Worm (Caenorhabditis elegans): ENCODE measurements around the gene tut-1.

tut-1 gene

ce11 chrIV:102848-103247 lies 18.7 kb downstream of the tut-1 start:
- TF ChIP-seq pes-1 (GFP tag; IDR thresholded peaks at IDR 0.05) (no peak), F13C5.2 (tag; optimal IDR thresholded peaks at IDR 0.05) (no peak), tra-4 (tag; optimal IDR thresholded peaks at IDR 0.05) (no peak), hmbx-1 (tag; optimal IDR thresholded peaks at IDR 0.05) (no peak), ama-1 (optimal IDR thresholded peaks at IDR 0.05) (no peak), hmg-4 (GFP tag; optimal IDR thresholded peaks at IDR 0.05) (no peak), tbx-11 (GFP tag; IDR thresholded peaks at IDR 0.05) (no peak), B0310.2 (tag; optimal IDR thresholded peaks at IDR 0.05) (no peak), flt-1 (GFP tag; IDR thresholded peaks at IDR 0.05) (no peak), sea-1 (GFP tag; conservative IDR thresholded peaks at IDR 0.05) (no peak), tbx-37 (GFP tag; conservative IDR thresholded peaks at IDR 0.05) (no peak), ceh-13 (GFP tag; optimal IDR thresholded peaks at IDR 0.05) (no peak), scrt-1 (GFP tag; IDR thresholded peaks at IDR 0.05) (no peak), ets-7 (tag; optimal IDR thresholded peaks at IDR 0.05) (no peak), ceh-36 (tag; optimal IDR thresholded peaks at IDR 0.05) (no peak), aly-1 (tag; optimal IDR thresholded peaks at IDR 0.05) (no peak)

ce11 chrIV:97681-98080 lies 23.8 kb downstream of the tut-1 start:
- no peak for TF ChIP-seq B0310.2 (tag; optimal IDR thresholded peaks at IDR 0.05)
- no peak for TF ChIP-seq flt-1 (GFP tag; IDR thresholded peaks at IDR 0.05)
- TF ChIP-seq ets-7 (tag; optimal IDR thresholded peaks at IDR 0.05) = no peak
- TF ChIP-seq hmbx-1 (tag; optimal IDR thresholded peaks at IDR 0.05) = no peak
- no peak for TF ChIP-seq pes-1 (GFP tag; IDR thresholded peaks at IDR 0.05)
- no peak for TF ChIP-seq tbx-37 (GFP tag; conservative IDR thresholded peaks at IDR 0.05)
- no peak for TF ChIP-seq ceh-13 (GFP tag; optimal IDR thresholded peaks at IDR 0.05)
- no peak for TF ChIP-seq ceh-36 (tag; optimal IDR thresholded peaks at IDR 0.05)
- no peak for TF ChIP-seq tbx-11 (GFP tag; IDR thresholded peaks at IDR 0.05)
- TF ChIP-seq ama-1 (optimal IDR thresholded peaks at IDR 0.05) = no peak
- no peak for TF ChIP-seq hmg-4 (GFP tag; optimal IDR thresholded peaks at IDR 0.05)
- TF ChIP-seq scrt-1 (GFP tag; IDR thresholded peaks at IDR 0.05) = no peak
- no peak for TF ChIP-seq sea-1 (GFP tag; conservative IDR thresholded peaks at IDR 0.05)

- TF ChIP-seq flt-1 (GFP tag; IDR thresholded peaks at IDR 0.05) (no peak), ceh-13 (GFP tag; optimal IDR thresholded peaks at IDR 0.05) (no peak), ceh-36 (tag; optimal IDR thresholded peaks at IDR 0.05) (no peak), hmg-4 (GFP tag; optimal IDR thresholded peaks at IDR 0.05) (no peak)
Measured at ce11 chrIV:91680-92079, 29.8 kb downstream of the tut-1 start, which contains the start of gene tpa-1. TSS of gene tpa-1 (plus strand) at chrIV:91980.

- TF ChIP-seq sea-1 (GFP tag; conservative IDR thresholded peaks at IDR 0.05) (no peak), B0310.2 (tag; optimal IDR thresholded peaks at IDR 0.05) (no peak), pes-1 (GFP tag; IDR thresholded peaks at IDR 0.05) (no peak), F13C5.2 (tag; optimal IDR thresholded peaks at IDR 0.05) (no peak), tbx-11 (GFP tag; IDR thresholded peaks at IDR 0.05) (no peak), hmbx-1 (tag; optimal IDR thresholded peaks at IDR 0.05) (no peak), hmg-4 (GFP tag; optimal IDR thresholded peaks at IDR 0.05) (no peak), ets-7 (tag; optimal IDR thresholded peaks at IDR 0.05) (no peak), tbx-37 (GFP tag; conservative IDR thresholded peaks at IDR 0.05) (no peak), ceh-36 (tag; optimal IDR thresholded peaks at IDR 0.05) (no peak), aly-1 (tag; optimal IDR thresholded peaks at IDR 0.05) (no peak), hnd-1 (tag; optimal IDR thresholded peaks at IDR 0.05) (no peak), tra-4 (tag; optimal IDR thresholded peaks at IDR 0.05) (no peak), ceh-13 (GFP tag; optimal IDR thresholded peaks at IDR 0.05) (no peak), ama-1 (optimal IDR thresholded peaks at IDR 0.05) (no peak), scrt-1 (GFP tag; IDR thresholded peaks at IDR 0.05) (no peak)
Measured at ce11 chrIV:89991-90390, 31.5 kb downstream of the tut-1 start, which contains the start of gene scl-23. TSS of gene scl-23 (minus strand) at chrIV:90091.

- TF ChIP-seq tbx-11 (GFP tag; IDR thresholded peaks at IDR 0.05) = no peak
- TF ChIP-seq tbx-37 (GFP tag; conservative IDR thresholded peaks at IDR 0.05) = no peak
- no peak for TF ChIP-seq ceh-36 (tag; optimal IDR thresholded peaks at IDR 0.05)
- no peak for TF ChIP-seq ama-1 (optimal IDR thresholded peaks at IDR 0.05)
- TF ChIP-seq hmg-4 (GFP tag; optimal IDR thresholded peaks at IDR 0.05) = no peak
- no peak for TF ChIP-seq flt-1 (GFP tag; IDR thresholded peaks at IDR 0.05)
- no peak for TF ChIP-seq B0310.2 (tag; optimal IDR thresholded peaks at IDR 0.05)
- no peak for TF ChIP-seq F13C5.2 (tag; optimal IDR thresholded peaks at IDR 0.05)
Measured at ce11 chrIV:86744-87143, 34.8 kb downstream of the tut-1 start.

- TF ChIP-seq tra-4 (tag; optimal IDR thresholded peaks at IDR 0.05) = no peak
- no peak for TF ChIP-seq pes-1 (GFP tag; IDR thresholded peaks at IDR 0.05)
- no peak for TF ChIP-seq hmbx-1 (tag; optimal IDR thresholded peaks at IDR 0.05)
- no peak for TF ChIP-seq B0310.2 (tag; optimal IDR thresholded peaks at IDR 0.05)
- TF ChIP-seq hnd-1 (tag; optimal IDR thresholded peaks at IDR 0.05) = no peak
- no peak for TF ChIP-seq F13C5.2 (tag; optimal IDR thresholded peaks at IDR 0.05)
- no peak for TF ChIP-seq flt-1 (GFP tag; IDR thresholded peaks at IDR 0.05)
- TF ChIP-seq ceh-13 (GFP tag; optimal IDR thresholded peaks at IDR 0.05) = no peak
- TF ChIP-seq ets-7 (tag; optimal IDR thresholded peaks at IDR 0.05) = no peak
- no peak for TF ChIP-seq sea-1 (GFP tag; conservative IDR thresholded peaks at IDR 0.05)
- TF ChIP-seq hmg-4 (GFP tag; optimal IDR thresholded peaks at IDR 0.05) = no peak
- no peak for TF ChIP-seq tbx-37 (GFP tag; conservative IDR thresholded peaks at IDR 0.05)
- TF ChIP-seq tbx-11 (GFP tag; IDR thresholded peaks at IDR 0.05) = no peak
- TF ChIP-seq ceh-36 (tag; optimal IDR thresholded peaks at IDR 0.05) = no peak
- TF ChIP-seq ama-1 (optimal IDR thresholded peaks at IDR 0.05) = no peak
- TF ChIP-seq scrt-1 (GFP tag; IDR thresholded peaks at IDR 0.05) = no peak
- no peak for TF ChIP-seq aly-1 (tag; optimal IDR thresholded peaks at IDR 0.05)
Measured at ce11 chrIV:82309-82708, 39.2 kb downstream of the tut-1 start.

- TF ChIP-seq scrt-1 (GFP tag; IDR thresholded peaks at IDR 0.05) (no peak), tra-4 (tag; optimal IDR thresholded peaks at IDR 0.05) (no peak), tbx-11 (GFP tag; IDR thresholded peaks at IDR 0.05) (no peak), flt-1 (GFP tag; IDR thresholded peaks at IDR 0.05) (no peak), F13C5.2 (tag; optimal IDR thresholded peaks at IDR 0.05) (no peak), aly-1 (tag; optimal IDR thresholded peaks at IDR 0.05) (no peak), B0310.2 (tag; optimal IDR thresholded peaks at IDR 0.05) (no peak), pes-1 (GFP tag; IDR thresholded peaks at IDR 0.05) (no peak), hmg-4 (GFP tag; optimal IDR thresholded peaks at IDR 0.05) (no peak), ets-7 (tag; optimal IDR thresholded peaks at IDR 0.05) (no peak), hmbx-1 (tag; optimal IDR thresholded peaks at IDR 0.05) (no peak), tbx-37 (GFP tag; conservative IDR thresholded peaks at IDR 0.05) (no peak), ceh-36 (tag; optimal IDR thresholded peaks at IDR 0.05) (no peak), hnd-1 (tag; optimal IDR thresholded peaks at IDR 0.05) (no peak), sea-1 (GFP tag; conservative IDR thresholded peaks at IDR 0.05) (no peak), ceh-13 (GFP tag; optimal IDR thresholded peaks at IDR 0.05) (no peak)
Measured at ce11 chrIV:81428-81827, 40.1 kb downstream of the tut-1 start.
